Fruit fly (Drosophila melanogaster) S2 (cell line): Measurements from ENCODE around the gene CASK.

Experiments
- CG8478 ChIP-seq: fragments of >200 bp; optimal IDR thresholded peaks from 2 replicates; lab custom pipeline; 2018
- CTCF ChIP-seq, 2 experiments: fragments of >200 bp; optimal IDR thresholded peaks; 2 replicates each; lab custom pipeline; 2018

DNA sequence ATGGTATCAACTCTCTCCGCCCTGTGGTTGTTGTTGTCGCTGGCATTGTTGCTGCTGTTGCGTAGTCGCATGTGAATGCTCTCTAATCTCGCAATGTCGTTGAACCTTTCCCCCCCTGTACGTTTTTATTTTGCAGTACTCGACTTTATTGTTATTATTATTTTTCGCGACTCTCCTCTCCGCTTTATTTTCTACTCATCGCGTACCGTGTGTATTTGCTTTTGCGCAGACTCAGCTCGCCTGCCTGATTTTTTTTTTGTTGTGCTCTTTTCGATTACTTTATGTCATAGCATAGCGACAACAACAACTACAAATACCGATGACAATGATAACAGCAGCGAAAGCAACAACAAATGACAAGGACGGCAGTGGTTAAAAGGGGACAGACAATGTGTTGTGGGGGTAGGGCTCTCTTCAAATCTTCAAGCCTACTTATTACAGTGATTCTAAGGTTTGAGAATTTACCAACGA lies 7.0 kb upstream of the CASK start:
- TF ChIP-seq CG8478 (lab: Kevin White, UChicago) (no peak), CTCF (optimal IDR thresholded peaks at IDR 0.05; lab: Kevin White, UChicago) (no peak)
